Fruit fly (Drosophila melanogaster) S2 (cell line): ENCODE measurements around the gene IRSp53.

ENCODE experiments used
- CG8478 ChIP-seq: fragments of >200 bp; optimal IDR thresholded peaks from 2 replicates; lab custom pipeline; 2018
- CTCF ChIP-seq, 2 experiments: fragments of >200 bp; optimal IDR thresholded peaks; 2 replicates each; lab custom pipeline; 2018

IRSp53 gene

dm6 chr3L:11135846-11136245, at the start of gene IRSp53:
TSS of gene IRSp53 (plus strand) at chr3L:11136049.
- no peak for TF ChIP-seq CG8478
- TF ChIP-seq CTCF (optimal IDR thresholded peaks at IDR 0.05; lab: Kevin White, UChicago), result no peak

DNA sequence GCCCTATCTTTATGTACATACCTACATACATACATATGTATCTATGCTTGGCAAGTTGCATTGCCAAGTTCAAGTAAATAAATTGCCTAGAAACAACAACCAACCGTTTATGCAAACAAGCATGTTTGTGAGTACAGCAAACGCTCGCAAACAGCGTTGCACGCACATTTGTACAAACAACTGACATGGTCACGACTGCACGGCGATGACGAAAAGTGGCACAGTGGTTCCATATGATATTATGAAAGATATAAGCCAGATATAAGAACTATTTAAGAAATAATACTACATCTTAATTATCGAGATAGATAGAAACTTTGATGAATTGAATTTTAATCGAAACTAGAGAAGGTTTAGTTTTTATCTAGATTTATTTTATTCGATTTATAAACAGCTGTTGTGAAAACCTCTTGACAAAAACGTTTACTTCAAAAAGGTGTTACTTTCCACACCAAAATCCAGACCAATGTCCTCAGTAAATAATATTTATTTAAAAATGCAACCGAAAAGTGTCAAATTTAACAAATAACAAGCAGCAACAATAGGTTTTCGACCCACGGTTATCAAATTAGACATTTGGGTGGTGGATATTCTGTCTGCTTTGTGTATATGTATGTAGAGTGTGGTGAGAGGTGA, 45.9 kb upstream of the IRSp53 start:
- TF ChIP-seq CTCF (optimal IDR thresholded peaks at IDR 0.05; lab: Kevin White, UChicago) (no peak), CG8478 (no peak)

- TF ChIP-seq CTCF (optimal IDR thresholded peaks at IDR 0.05; lab: Kevin White, UChicago) (no peak), CG8478 (no peak)
These were observed 43.8 kb upstream of the IRSp53 start for dm6 chr3L:11091943-11092609.

- TF ChIP-seq CG8478, result no peak
- no peak for TF ChIP-seq CTCF (optimal IDR thresholded peaks at IDR 0.05; lab: Kevin White, UChicago)
These were observed 43.3 kb upstream of the IRSp53 start for dm6 chr3L:11092610-11092961.

dm6 chr3L:11093046-11093520, 42.8 kb upstream of the IRSp53 start, which contains the start of gene JIL-1:
TSS of gene JIL-1 (minus strand) at chr3L:11093193.
- TF ChIP-seq CG8478 (no peak), CTCF (optimal IDR thresholded peaks at IDR 0.05; lab: Kevin White, UChicago) (peak in 1 of 2 experiments; percentile 2)

- TF ChIP-seq CG8478, result no peak
- TF ChIP-seq CTCF (optimal IDR thresholded peaks at IDR 0.05; lab: Kevin White, UChicago), result no peak
These were observed 41.6 kb upstream of the IRSp53 start for dm6 chr3L:11094279-11094678.

- no peak for TF ChIP-seq CTCF (optimal IDR thresholded peaks at IDR 0.05; lab: Kevin White, UChicago)
- TF ChIP-seq CG8478, result no peak
These were observed 39.5 kb upstream of the IRSp53 start, which contains the start of the genes CG46439, Iyd and CG33947 for dm6 chr3L:11096195-11096908. TSS of gene CG46439 (minus strand) at chr3L:11096245. TSS of gene Iyd (minus strand) at chr3L:11096245. TSS of gene CG33947 (plus strand) at chr3L:11096496.

- no peak for TF ChIP-seq CTCF (optimal IDR thresholded peaks at IDR 0.05; lab: Kevin White, UChicago)
These were observed 37.7 kb upstream of the IRSp53 start, which contains the start of the genes Irbp18 and APP-BP1 for dm6 chr3L:11097982-11098663. TSS of gene Irbp18 (minus strand) at chr3L:11098186. TSS of gene APP-BP1 (plus strand) at chr3L:11098412.

DNA sequence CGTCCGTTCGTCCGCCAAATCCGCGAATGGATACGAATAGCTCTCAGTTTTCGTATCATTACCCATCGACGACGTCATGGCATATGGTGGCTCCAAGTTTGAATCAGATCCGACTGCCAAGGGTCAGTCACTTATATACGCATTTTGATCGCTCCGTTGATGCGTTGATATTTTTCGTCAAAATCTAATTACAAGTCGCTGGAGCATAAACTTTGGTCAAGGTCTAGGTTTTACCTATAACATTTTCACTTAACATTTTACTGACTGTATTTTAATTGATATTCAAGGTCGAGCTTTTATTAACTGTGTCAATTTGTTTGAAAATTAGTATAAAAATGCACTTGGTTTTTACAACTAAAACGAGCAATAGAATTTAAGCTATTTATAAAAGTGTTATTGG, 34.3 kb upstream of the IRSp53 start, which contains the start of gene Elo68beta:
Gene Elo68beta, minus strand, starts transcription at position 101 of the 400 bp plus-strand sequence.
- TF ChIP-seq CTCF (optimal IDR thresholded peaks at IDR 0.05; lab: Kevin White, UChicago), result no peak
- no peak for TF ChIP-seq CG8478

DNA sequence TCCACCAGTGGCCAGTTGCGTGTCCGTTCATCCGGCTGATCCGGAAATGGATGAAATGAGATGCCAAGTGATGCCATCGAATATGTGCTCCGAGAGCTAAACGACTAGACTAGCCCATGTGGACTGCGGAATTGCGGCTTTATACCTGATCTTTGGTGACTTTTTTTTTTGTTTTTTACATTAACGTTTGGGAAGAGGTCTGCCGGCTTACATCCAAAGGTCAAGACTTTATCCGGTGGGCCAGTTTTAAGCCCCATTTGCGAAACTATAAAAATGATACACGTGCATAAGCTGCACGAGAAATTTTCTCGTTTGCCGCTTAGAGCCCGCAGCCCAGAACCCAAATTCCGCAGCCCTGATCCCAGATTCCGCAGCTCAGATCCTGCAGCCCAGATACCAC, 32.9 kb upstream of the IRSp53 start, which contains the start of gene Elo68alpha:
Gene Elo68alpha, minus strand, starts transcription at position 101 of the 400 bp plus-strand sequence.
- no peak for TF ChIP-seq CTCF (optimal IDR thresholded peaks at IDR 0.05; lab: Kevin White, UChicago)
- no peak for TF ChIP-seq CG8478

dm6 chr3L:11103773-11104172, 32.1 kb upstream of the IRSp53 start, which contains the start of gene CG32071:
TSS of gene CG32071 (minus strand) at chr3L:11103873.
- TF ChIP-seq CG8478, result no peak
- no peak for TF ChIP-seq CTCF (optimal IDR thresholded peaks at IDR 0.05; lab: Kevin White, UChicago)

dm6 chr3L:11107432-11107831, 28.4 kb upstream of the IRSp53 start, which contains the start of gene CG32073:
TSS of gene CG32073 (minus strand) at chr3L:11107582.
- no peak for TF ChIP-seq CTCF (optimal IDR thresholded peaks at IDR 0.05; lab: Kevin White, UChicago)
- no peak for TF ChIP-seq CG8478

DNA sequence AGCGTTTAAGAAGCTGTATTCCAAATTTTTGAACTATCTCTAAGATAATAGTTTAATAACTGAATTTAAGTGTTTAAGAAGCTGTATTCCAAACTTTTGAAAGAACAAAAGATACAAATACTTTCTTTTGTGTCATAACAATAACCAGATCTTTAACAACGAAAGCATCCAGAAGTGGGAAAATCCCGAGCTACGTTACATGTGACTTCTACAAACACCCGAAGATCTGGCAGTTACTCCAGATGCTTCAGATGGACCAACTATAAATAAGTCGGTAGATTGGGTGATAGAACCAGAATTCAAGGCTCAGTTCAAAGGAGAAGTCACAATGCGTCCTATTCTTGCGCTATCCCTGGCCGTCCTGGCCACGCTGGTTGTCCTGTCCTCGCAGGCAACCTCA, 27.9 kb upstream of the IRSp53 start, which contains the start of gene CG12522:
Gene CG12522, plus strand, starts transcription at position 301 of the 400 bp plus-strand sequence.
- TF ChIP-seq CG8478 (no peak), CTCF (optimal IDR thresholded peaks at IDR 0.05; lab: Kevin White, UChicago) (no peak)

dm6 chr3L:11109454-11109853, 26.4 kb upstream of the IRSp53 start, which contains the start of the genes CG34012 and emei:
TSS of gene CG34012 (minus strand) at chr3L:11109505.
TSS of gene emei (plus strand) at chr3L:11109690.
- TF ChIP-seq CTCF (optimal IDR thresholded peaks at IDR 0.05; lab: Kevin White, UChicago), result no peak
- TF ChIP-seq CG8478, result no peak
